Worm (Caenorhabditis elegans) whole organism, early embryonic: Measurements from ENCODE around the gene str-247.

ENCODE experiments used
- B0310.2 ChIP-seq: sonication (generic microtip); optimal IDR thresholded peaks from 2 replicates; lab custom pipeline; 2016; ENCODE audit warnings: mild to moderate bottlenecking, missing genetic modification characterization, missing compliant biosample characterization
- F13C5.2 ChIP-seq: sonication (generic microtip); optimal IDR thresholded peaks from 2 replicates; lab custom pipeline; 2017; ENCODE audit warnings: mild to moderate bottlenecking, missing genetic modification characterization, inconsistent platforms, missing compliant biosample characterization
- aly-1 ChIP-seq: sonication (generic microtip); optimal IDR thresholded peaks from 2 replicates; lab custom pipeline; 2016; ENCODE audit warnings: missing genetic modification characterization, missing compliant biosample characterization
- ama-1 ChIP-seq: fragments of 150-350 bp; optimal IDR thresholded peaks from 2 replicates; lab custom pipeline; 2014
- ceh-13 ChIP-seq: fragments of 200-800 bp; sonication (Bioruptor generic); optimal IDR thresholded peaks from 2 replicates; lab custom pipeline; 2018; ENCODE audit warnings: mild to moderate bottlenecking, missing genetic modification characterization, missing compliant biosample characterization
- ceh-36 ChIP-seq: sonication (generic microtip); optimal IDR thresholded peaks from 2 replicates; lab custom pipeline; 2016; ENCODE audit warnings: missing genetic modification characterization, inconsistent platforms, missing compliant biosample characterization
- ets-7 ChIP-seq: sonication (generic microtip); optimal IDR thresholded peaks from 2 replicates; lab custom pipeline; 2016; ENCODE audit warnings: missing genotype, missing genetic modification characterization, missing compliant biosample characterization
- hmg-4 ChIP-seq: fragments of 200-800 bp; sonication (Bioruptor generic); optimal IDR thresholded peaks from 2 replicates; lab custom pipeline; 2018; ENCODE audit warnings: mild to moderate bottlenecking, missing genetic modification characterization, missing compliant biosample characterization
- hnd-1 ChIP-seq: sonication (generic microtip); optimal IDR thresholded peaks from 2 replicates; lab custom pipeline; 2016; ENCODE audit warnings: missing genetic modification characterization, missing compliant biosample characterization
- pes-1 ChIP-seq: fragments of 200-800 bp; sonication (Bioruptor generic); IDR thresholded peaks from 2 replicates; pipeline ENCODE4 v1.3.6; 2022; ENCODE audit warnings: missing genetic modification reagents, missing genetic modification characterization, missing compliant biosample characterization
- tbx-37 ChIP-seq: fragments of 200-800 bp; sonication (Bioruptor generic); conservative IDR thresholded peaks from 2 replicates; pipeline ENCODE4 v1.3.6; 2022; ENCODE audit warnings: missing genetic modification reagents, missing genetic modification characterization, missing compliant biosample characterization
- tra-4 ChIP-seq: sonication (generic microtip); optimal IDR thresholded peaks from 2 replicates; lab custom pipeline; 2017; ENCODE audit warnings: missing genetic modification characterization, missing compliant biosample characterization

DNA sequence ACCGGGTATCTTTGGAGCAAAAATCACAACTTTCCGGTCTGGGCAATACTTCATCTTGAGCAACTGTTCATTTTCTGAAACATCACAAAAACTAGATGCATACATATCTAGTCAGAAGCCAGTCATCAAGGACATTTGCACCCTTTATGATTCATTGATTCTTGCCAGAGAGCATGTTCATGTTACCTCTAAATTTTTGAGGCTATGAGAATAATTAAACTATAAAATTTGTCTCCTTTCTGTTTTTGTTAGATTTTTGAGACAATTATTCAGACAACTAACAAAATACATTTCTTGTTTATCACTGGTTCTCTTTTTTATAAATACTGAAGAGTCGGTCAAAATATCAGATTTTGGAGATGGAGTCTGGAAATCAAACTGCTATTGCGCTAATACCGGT lies 37.4 kb upstream of the str-247 start, which contains the start of gene srx-67:
- TF ChIP-seq tbx-37 (GFP tag; lab: Robert Waterston, UW) (no peak), aly-1 (tag; lab: Kevin White, UChicago) (no peak), B0310.2 (no peak), tra-4 (tag; lab: Kevin White, UChicago) (no peak), hnd-1 (tag; lab: Kevin White, UChicago) (no peak), pes-1 (GFP tag; lab: Robert Waterston, UW) (no peak), ets-7 (tag; lab: Kevin White, UChicago) (no peak), ceh-13 (GFP tag; lab: Kevin White, UChicago) (no peak), hmg-4 (GFP tag; lab: Kevin White, UChicago) (no peak), F13C5.2 (no peak), ceh-36 (tag; lab: Kevin White, UChicago) (no peak), ama-1 (lab: Kevin White, UChicago) (no peak)
